Fruit fly (Drosophila melanogaster): ENCODE data around the gene CG4592.

The CG4592 gene

DNA sequence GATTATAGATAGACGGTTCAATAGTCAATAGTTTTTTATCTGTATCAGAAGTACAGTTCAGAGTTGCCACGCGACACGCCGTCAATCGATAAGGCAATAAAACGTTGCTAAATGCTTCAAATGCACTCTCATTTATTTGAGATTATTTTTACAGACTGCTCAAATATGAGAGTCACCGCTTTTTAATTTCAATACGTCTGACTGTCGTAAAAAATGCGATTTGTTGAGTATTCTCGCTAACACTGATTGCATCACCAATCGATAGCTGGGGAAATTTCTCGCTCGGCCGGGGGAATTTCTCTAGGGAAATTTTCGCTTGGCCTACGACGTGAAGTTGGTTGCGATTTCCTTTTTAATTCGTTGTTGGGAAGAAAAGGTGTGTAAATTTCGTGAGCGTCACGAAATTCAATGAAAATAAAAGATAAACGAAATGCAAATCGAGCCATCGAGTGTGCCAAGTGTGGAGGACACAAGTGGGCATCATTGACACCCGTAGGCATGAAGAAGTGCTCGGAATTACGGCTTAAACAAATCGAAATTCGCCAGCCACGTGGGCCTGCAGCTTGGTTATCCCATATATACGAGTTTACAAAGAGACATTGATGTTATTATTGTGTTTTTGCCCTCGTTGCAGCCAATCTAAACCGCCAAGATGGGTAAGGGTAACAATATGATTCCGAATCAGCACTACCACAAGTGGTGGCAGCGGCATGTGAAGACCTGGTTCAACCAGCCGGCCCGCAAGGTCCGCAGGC lies 45.7 kb downstream of the CG4592 start, which contains the start of the genes Dref and RpL13 (continued):
- TF ChIP-seq CG9876 (GFP tag; optimal IDR thresholded peaks at IDR 0.05) (peak; percentile 71), eve (GFP tag; optimal IDR thresholded peaks at IDR 0.05) (no peak), CG4617 (GFP tag; optimal IDR thresholded peaks at IDR 0.05; ENCODE audit: borderline replicate concordance) (peak; percentile 70), BtbVII (GFP tag; optimal IDR thresholded peaks at IDR 0.05) (peak; percentile 94), Rfx (GFP tag; IDR thresholded peaks at IDR 0.05) (peak; percentile 88), Kr (GFP tag; optimal IDR thresholded peaks at IDR 0.05) (peak; percentile 12), CG9215 (GFP tag; IDR thresholded peaks at IDR 0.05) (peak; percentile 61), CG4820 (GFP tag; optimal IDR thresholded peaks at IDR 0.05) (peak; percentile 54), crc (GFP tag; optimal IDR thresholded peaks at IDR 0.05) (peak; percentile 80), sc (optimal IDR thresholded peaks at IDR 0.05) (no peak), sc (GFP tag; optimal IDR thresholded peaks at IDR 0.05) (peak; percentile 74), CG12219 (GFP tag; optimal IDR thresholded peaks at IDR 0.05) (peak; percentile 87), CG17912 (GFP tag; optimal IDR thresholded peaks at IDR 0.05) (peak; percentile 96), CG18764 (GFP tag; optimal IDR thresholded peaks at IDR 0.05) (peak; percentile 68), CG10959 (GFP tag; IDR thresholded peaks at IDR 0.05) (peak; percentile 51; the same call in 1 of the 2 replicates), wek (GFP tag; optimal IDR thresholded peaks at IDR 0.05) (peak; percentile 91), CG10565 (GFP tag; optimal IDR thresholded peaks at IDR 0.05) (no peak), otp (GFP tag; IDR thresholded peaks at IDR 0.05) (peak; percentile 93), ewg (GFP tag; optimal IDR thresholded peaks at IDR 0.05) (peak; percentile 75), CG6765 (GFP tag; optimal IDR thresholded peaks at IDR 0.05) (peak; percentile 98), CG16813 (GFP tag; IDR thresholded peaks at IDR 0.05; ENCODE audit: partially characterized antibody) (peak; percentile 79), CkIIα-i1 (GFP tag; IDR thresholded peaks at IDR 0.05) (peak; percentile 3; the same call in 1 of the 2 replicates), Chrac-16 (GFP tag; optimal IDR thresholded peaks at IDR 0.05) (peak; percentile 58), CG4360 (GFP tag; IDR thresholded peaks at IDR 0.05) (0 out of 2 replicates have a peak, but pooled peaks have one; percentile 28), CG15601 (tag; optimal IDR thresholded peaks at IDR 0.05) (peak; percentile 90), Ets65A (GFP tag) (peak; percentile 97), fd96Cb (tag; optimal IDR thresholded peaks at IDR 0.05) (peak; percentile 40), CG42726 (GFP tag; IDR thresholded peaks at IDR 0.05; ENCODE audit: partially characterized antibody) (no peak), jing (GFP tag; optimal IDR thresholded peaks at IDR 0.05) (no peak), CG7271 (tag; optimal IDR thresholded peaks at IDR 0.05) (peak; percentile 93), sens (GFP tag) (peak; percentile 97), nerfin-2 (GFP tag; IDR thresholded peaks at IDR 0.05; ENCODE audit: partially characterized antibody) (peak; percentile 83), Stat92E (GFP tag; optimal IDR thresholded peaks at IDR 0.05) (peak in 1 of 3 experiments; percentile 80), onecut (GFP tag; IDR thresholded peaks at IDR 0.05) (peak; percentile 93), D19B (GFP tag; optimal IDR thresholded peaks at IDR 0.05) (peak; percentile 75), Dek (tag; optimal IDR thresholded peaks at IDR 0.05) (no peak), ash1 (GFP tag; optimal IDR thresholded peaks at IDR 0.05) (peak; percentile 95), CG8359 (GFP tag; optimal IDR thresholded peaks at IDR 0.05; ENCODE audit: borderline replicate concordance) (peak; percentile 79), toy (GFP tag; IDR thresholded peaks at IDR 0.05) (peak; percentile 60; the same call in 1 of the 2 replicates), crp (GFP tag; optimal IDR thresholded peaks at IDR 0.05) (peak in 1 of 2 experiments; percentile 51), CG7357 (GFP tag; IDR thresholded peaks at IDR 0.05) (0 out of 3 replicates have a peak, but pooled peaks have one; percentile 41), CG32767 (GFP tag; IDR thresholded peaks at IDR 0.05) (peak; percentile 76), Poxn (GFP tag; IDR thresholded peaks at IDR 0.05) (peak; percentile 57; the same call in 1 of the 2 replicates), CG9932 (GFP tag; IDR thresholded peaks at IDR 0.05) (peak; percentile 73), CG6854 (GFP tag; optimal IDR thresholded peaks at IDR 0.05) (peak; percentile 94), CG10147 (GFP tag; optimal IDR thresholded peaks at IDR 0.05) (peak; percentile 81), CG1792 (GFP tag; optimal IDR thresholded peaks at IDR 0.05) (peak; percentile 70), Hr3 (GFP tag; optimal IDR thresholded peaks at IDR 0.05) (peak; percentile 55)
